Fruit fly (Drosophila melanogaster) whole organism: ENCODE data around the gene CG13842.

Experiments
- CG8478 ChIP-seq: fragments of >200 bp; optimal IDR thresholded peaks from 2 replicates; lab custom pipeline; 2018; ENCODE audit warnings: inconsistent platforms
- usp ChIP-seq: fragments of >200 bp; optimal IDR thresholded peaks from 2 replicates; lab custom pipeline; 2017; ENCODE audit warnings: missing biosample characterization, missing genetic modification characterization, mixed read lengths

DNA sequence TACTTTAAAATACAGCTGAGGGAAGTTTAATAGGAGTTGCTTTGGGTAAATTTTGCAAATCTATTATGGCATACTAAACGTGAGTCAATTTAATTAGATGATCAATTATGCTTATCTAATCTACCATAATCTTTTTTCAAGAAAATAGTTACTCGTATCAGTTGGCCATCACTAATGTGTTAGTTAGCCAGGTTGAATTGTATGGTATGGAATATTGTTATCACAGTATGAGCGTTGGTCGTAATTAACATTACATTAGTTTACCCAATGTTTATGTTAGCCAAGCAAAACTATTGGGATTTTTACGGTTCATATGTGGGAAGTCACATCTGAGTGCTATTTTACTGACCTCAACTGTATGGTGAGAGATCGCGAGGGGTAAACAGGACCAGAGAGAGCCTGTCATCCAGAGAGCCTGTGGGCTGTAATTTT, 33.5 kb downstream of the CG13842 start:
- TF ChIP-seq CG8478 (no peak), usp (no peak)
